Worm (Caenorhabditis elegans) whole organism, L1 larva: ENCODE measurements around the gene F54D5.2.

Source experiments
- C04F5.9 ChIP-seq: sonication (generic microtip); optimal IDR thresholded peaks from 2 replicates; lab custom pipeline; 2016; ENCODE audit warnings: missing genetic modification characterization, missing compliant biosample characterization
- F16B12.6 ChIP-seq: fragments of 150-350 bp; optimal IDR thresholded peaks from 2 replicates; lab custom pipeline; 2014; ENCODE audit warnings: missing biosample characterization, missing genetic modification characterization
- aha-1 ChIP-seq: fragments of 150-350 bp; optimal IDR thresholded peaks from 2 replicates; lab custom pipeline; 2014; ENCODE audit warnings: missing biosample characterization, missing genetic modification characterization
- aly-2 ChIP-seq: fragments of 150-350 bp; optimal IDR thresholded peaks from 2 replicates; lab custom pipeline; 2014; ENCODE audit warnings: missing biosample characterization, missing genetic modification characterization
- ama-1 ChIP-seq: fragments of 150-350 bp; optimal IDR thresholded peaks from 2 replicates; lab custom pipeline; 2014
- ceh-63 ChIP-seq: fragments of 200-800 bp; sonication (Bioruptor generic); optimal IDR thresholded peaks from 2 replicates; lab custom pipeline; 2018; ENCODE audit warnings: mild to moderate bottlenecking, missing genetic modification characterization, missing compliant biosample characterization
- ceh-8 ChIP-seq: fragments of 200-800 bp; sonication (Bioruptor generic); optimal IDR thresholded peaks from 2 replicates; lab custom pipeline; 2018; ENCODE audit warnings: mild to moderate bottlenecking, missing genetic modification characterization, moderate library complexity, missing compliant biosample characterization
- ceh-82 ChIP-seq, 3 experiments: fragments of 150-350 bp in 1 of 3; sonication (generic microtip) in 2 of 3; optimal IDR thresholded peaks; 2 replicates each; lab custom pipeline; 2014 to 2017; ENCODE audit warnings: missing biosample characterization in 3 of 3, missing genetic modification characterization in 3 of 3
- ceh-88 ChIP-seq: fragments of 200-800 bp; sonication (Bioruptor generic); IDR thresholded peaks from 2 replicates; pipeline ENCODE4 v1.3.6; 2022; ENCODE audit warnings: missing genetic modification characterization, missing compliant biosample characterization
- ceh-90 ChIP-seq: sonication (generic microtip); optimal IDR thresholded peaks from 2 replicates; lab custom pipeline; 2016; ENCODE audit warnings: missing genetic modification characterization, missing compliant biosample characterization
- ces-1 ChIP-seq: fragments of 150-350 bp; optimal IDR thresholded peaks from 2 replicates; lab custom pipeline; 2014; ENCODE audit warnings: missing biosample characterization, missing genetic modification reagents, missing genetic modification characterization
- egl-13 ChIP-seq: sonication (generic microtip); optimal IDR thresholded peaks from 2 replicates; lab custom pipeline; 2016; ENCODE audit warnings: missing genotype, missing genetic modification reagents, missing genetic modification characterization, missing compliant biosample characterization
- fkh-10 ChIP-seq: sonication (generic microtip); optimal IDR thresholded peaks from 2 replicates; lab custom pipeline; 2017; ENCODE audit warnings: missing biosample characterization, missing genetic modification reagents, missing genetic modification characterization
- fkh-4 ChIP-seq: sonication (generic microtip); optimal IDR thresholded peaks from 2 replicates; lab custom pipeline; 2016; ENCODE audit warnings: missing compliant biosample characterization, missing genetic modification characterization, borderline replicate concordance
- fkh-8 ChIP-seq: sonication (generic microtip); optimal IDR thresholded peaks from 2 replicates; lab custom pipeline; 2016; ENCODE audit warnings: mild to moderate bottlenecking, missing genetic modification characterization, missing compliant biosample characterization
- fos-1 ChIP-seq: fragments of 150-350 bp; optimal IDR thresholded peaks from 2 replicates; lab custom pipeline; 2014; ENCODE audit warnings: missing biosample characterization, missing genetic modification characterization
- grh-1 ChIP-seq: fragments of 200-800 bp; sonication (Bioruptor generic); IDR thresholded peaks from 2 replicates; pipeline ENCODE4 v1.3.6; 2022; ENCODE audit warnings: missing genetic modification reagents, missing genetic modification characterization, missing compliant biosample characterization
- hlh-17 ChIP-seq: fragments of 200-800 bp; sonication (Bioruptor generic); optimal IDR thresholded peaks from 2 replicates; lab custom pipeline; 2018; ENCODE audit warnings: missing genetic modification characterization, mild to moderate bottlenecking, missing compliant biosample characterization, moderate library complexity, borderline replicate concordance
- hpl-2 ChIP-seq: fragments of 150-350 bp; optimal IDR thresholded peaks from 2 replicates; lab custom pipeline; 2014; ENCODE audit warnings: missing biosample characterization, missing genetic modification reagents, missing genetic modification characterization
- irx-1 ChIP-seq: sonication (generic microtip); optimal IDR thresholded peaks from 2 replicates; lab custom pipeline; 2016; ENCODE audit warnings: missing genetic modification characterization, missing compliant biosample characterization
- jun-1 ChIP-seq: fragments of 150-350 bp; optimal IDR thresholded peaks from 2 replicates; lab custom pipeline; 2014; ENCODE audit warnings: missing biosample characterization, missing genetic modification reagents, missing genetic modification characterization
- lin-14 ChIP-seq: fragments of 200-800 bp; sonication (Bioruptor generic); optimal IDR thresholded peaks from 2 replicates; lab custom pipeline; 2018; ENCODE audit warnings: mild to moderate bottlenecking, missing genetic modification characterization, moderate library complexity, missing compliant biosample characterization
- lir-3 ChIP-seq: sonication (generic microtip); optimal IDR thresholded peaks from 2 replicates; lab custom pipeline; 2016; ENCODE audit warnings: mild to moderate bottlenecking, missing genetic modification characterization, moderate library complexity, missing compliant biosample characterization; ENCODE audit not compliant: poor library complexity
- lsy-2 ChIP-seq, 2 experiments: fragments of 150-350 bp; optimal IDR thresholded peaks; 2 replicates each; lab custom pipeline; 2014; ENCODE audit warnings: missing biosample characterization in 2 of 2, missing genetic modification characterization in 2 of 2
- mdl-1 ChIP-seq, 2 experiments: fragments of 150-350 bp; optimal IDR thresholded peaks; 2 replicates each; lab custom pipeline; 2014 to 2017; ENCODE audit warnings: missing biosample characterization in 2 of 2, missing genetic modification characterization in 2 of 2, inconsistent platforms in 1 of 2
- mef-2 ChIP-seq: fragments of 150-350 bp; optimal IDR thresholded peaks from 2 replicates; lab custom pipeline; 2014; ENCODE audit warnings: missing biosample characterization, missing genetic modification characterization
- mep-1 ChIP-seq: fragments of 150-350 bp; optimal IDR thresholded peaks from 2 replicates; lab custom pipeline; 2014; ENCODE audit warnings: missing biosample characterization, missing genetic modification characterization
- nhr-12 ChIP-seq: sonication (generic microtip); optimal IDR thresholded peaks from 2 replicates; lab custom pipeline; 2017; ENCODE audit warnings: missing biosample characterization, missing genetic modification characterization
- nhr-19 ChIP-seq: fragments of 200-800 bp; sonication (Bioruptor generic); conservative IDR thresholded peaks from 2 replicates; pipeline ENCODE4 v1.3.6; 2022; ENCODE audit warnings: missing genetic modification characterization, missing compliant biosample characterization
- nhr-20 ChIP-seq: sonication (generic microtip); optimal IDR thresholded peaks from 2 replicates; lab custom pipeline; 2016; ENCODE audit warnings: mild to moderate bottlenecking, missing genetic modification characterization, missing compliant biosample characterization
- nhr-237 ChIP-seq: fragments of 150-350 bp; optimal IDR thresholded peaks from 2 replicates; lab custom pipeline; 2014; ENCODE audit warnings: missing biosample characterization, missing genetic modification characterization
- nhr-47 ChIP-seq: sonication (generic microtip); optimal IDR thresholded peaks from 2 replicates; lab custom pipeline; 2016; ENCODE audit warnings: mild to moderate bottlenecking, missing genetic modification characterization, moderate library complexity, missing compliant biosample characterization
- nhr-71 ChIP-seq: sonication (generic microtip); optimal IDR thresholded peaks from 2 replicates; lab custom pipeline; 2016; ENCODE audit warnings: mild to moderate bottlenecking, missing genetic modification characterization, moderate library complexity, missing compliant biosample characterization
- nhr-76 ChIP-seq: sonication (generic microtip); optimal IDR thresholded peaks from 2 replicates; lab custom pipeline; 2017; ENCODE audit warnings: missing biosample characterization, missing genetic modification characterization
- nhr-84 ChIP-seq: sonication (generic microtip); optimal IDR thresholded peaks from 2 replicates; lab custom pipeline; 2017; ENCODE audit warnings: missing biosample characterization, missing genetic modification characterization
- nhr-90 ChIP-seq: sonication (generic microtip); optimal IDR thresholded peaks from 2 replicates; lab custom pipeline; 2016; ENCODE audit warnings: mild to moderate bottlenecking, missing genetic modification characterization, missing compliant biosample characterization; ENCODE audit not compliant: poor library complexity
- pag-3 ChIP-seq: sonication (generic microtip); optimal IDR thresholded peaks from 2 replicates; lab custom pipeline; 2017; ENCODE audit warnings: missing genetic modification characterization, mild to moderate bottlenecking, missing compliant biosample characterization, antibody characterized with exemption, borderline replicate concordance; ENCODE audit not compliant: insufficient read depth
- snpc-4 ChIP-seq: fragments of 150-350 bp; optimal IDR thresholded peaks from 2 replicates; lab custom pipeline; 2014; ENCODE audit warnings: missing biosample characterization, missing genetic modification characterization
- sox-4 ChIP-seq: sonication (generic microtip); optimal IDR thresholded peaks from 2 replicates; lab custom pipeline; 2016; ENCODE audit warnings: missing genetic modification characterization, missing compliant biosample characterization
- tbx-2 ChIP-seq: sonication (generic microtip); optimal IDR thresholded peaks from 2 replicates; lab custom pipeline; 2016; ENCODE audit warnings: missing genetic modification characterization, missing compliant biosample characterization
- unc-130 ChIP-seq: fragments of 150-350 bp; optimal IDR thresholded peaks from 2 replicates; lab custom pipeline; 2017; ENCODE audit warnings: missing biosample characterization, missing genetic modification characterization, inconsistent platforms
- unc-62 ChIP-seq: fragments of 150-350 bp; optimal IDR thresholded peaks from 2 replicates; lab custom pipeline; 2014; ENCODE audit warnings: missing biosample characterization, missing genetic modification reagents, missing genetic modification characterization
- unc-86 ChIP-seq: sonication (generic microtip); optimal IDR thresholded peaks from 2 replicates; lab custom pipeline; 2016; ENCODE audit warnings: missing genetic modification characterization, missing compliant biosample characterization
- unc-98 ChIP-seq: fragments of 200-800 bp; sonication (Bioruptor generic); IDR thresholded peaks from 2 replicates; pipeline ENCODE4 v1.3.6; 2022; ENCODE audit warnings: missing genetic modification characterization, missing compliant biosample characterization
- vab-15 ChIP-seq: sonication (generic microtip); optimal IDR thresholded peaks from 2 replicates; lab custom pipeline; 2017; ENCODE audit warnings: missing genotype, mild to moderate bottlenecking, missing genetic modification characterization, missing compliant biosample characterization
- xbp-1 ChIP-seq: sonication (generic microtip); optimal IDR thresholded peaks from 2 replicates; lab custom pipeline; 2016; ENCODE audit warnings: missing genetic modification characterization, missing compliant biosample characterization
- zag-1 ChIP-seq: fragments of 150-350 bp; optimal IDR thresholded peaks from 2 replicates; lab custom pipeline; 2014; ENCODE audit warnings: missing biosample characterization, missing genetic modification characterization
- ztf-11 ChIP-seq, 2 experiments: sonication (generic microtip); optimal IDR thresholded peaks; 2 replicates each; lab custom pipeline; 2016 to 2017; ENCODE audit warnings: missing genetic modification characterization in 2 of 2, missing biosample characterization in 1 of 2, missing compliant biosample characterization in 1 of 2

F54D5.2 gene

DNA sequence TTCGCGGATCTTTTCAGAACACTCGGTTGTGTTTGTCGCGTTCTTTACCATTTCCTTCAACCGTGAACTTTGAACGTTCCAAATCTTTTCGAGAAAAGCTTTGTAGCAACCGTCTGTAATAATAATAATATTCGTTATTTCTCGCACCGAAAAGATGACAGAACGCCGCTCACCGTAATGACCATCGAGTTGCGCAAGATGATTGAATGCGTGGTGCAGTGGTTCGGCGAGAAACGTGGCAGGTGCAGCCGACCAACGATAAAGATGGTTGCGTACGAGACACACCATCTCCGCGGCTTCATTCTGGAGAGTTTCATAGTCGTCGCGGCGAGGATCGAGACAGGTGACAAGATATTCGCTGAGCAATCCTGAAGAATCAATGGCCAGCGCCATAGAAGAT, 30.0 kb upstream of the F54D5.2 start:
- TF ChIP-seq xbp-1 (tag; lab: Kevin White, UChicago) (no peak), lin-14 (GFP tag; lab: Kevin White, UChicago) (no peak), nhr-84 (tag; lab: Kevin White, UChicago) (no peak), lsy-2 (tag; optimal IDR thresholded peaks at IDR 0.05; lab: Kevin White, UChicago) (no peak), ama-1 (lab: Kevin White, UChicago) (no peak), lir-3 (no peak), nhr-71 (tag; lab: Kevin White, UChicago) (no peak), zag-1 (tag; lab: Kevin White, UChicago) (no peak), mep-1 (tag; lab: Kevin White, UChicago) (no peak), unc-130 (tag; lab: Kevin White, UChicago) (no peak), fkh-8 (tag; lab: Kevin White, UChicago) (no peak), nhr-90 (tag; lab: Kevin White, UChicago) (no peak), snpc-4 (no peak), aha-1 (tag; lab: Kevin White, UChicago) (no peak), fos-1 (tag; lab: Kevin White, UChicago) (no peak), vab-15 (tag; lab: Kevin White, UChicago) (no peak), grh-1 (no peak), nhr-12 (tag; lab: Kevin White, UChicago) (no peak)

DNA sequence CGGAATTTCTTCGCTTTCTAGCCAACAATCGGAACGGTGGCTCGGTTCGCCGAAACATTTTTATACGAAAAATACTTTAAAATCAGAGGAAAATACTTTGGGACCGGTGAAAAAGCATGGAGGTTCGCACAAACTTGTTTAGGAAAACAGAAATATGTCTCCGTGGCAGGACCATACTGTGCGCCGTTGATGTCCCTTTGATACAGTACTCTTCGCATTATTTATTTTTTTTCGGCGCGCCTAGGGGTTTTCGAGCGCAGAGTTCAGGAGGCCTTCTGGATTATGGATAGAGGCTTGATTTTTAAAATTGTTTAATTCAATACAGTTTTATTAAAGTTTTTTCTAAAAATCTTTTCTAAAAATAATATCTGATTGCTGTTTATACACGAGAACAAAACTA, 28.3 kb upstream of the F54D5.2 start, which contains the start of gene F54D5.9:
Gene F54D5.9 (minus strand): TSS at position 115 of the 400 bp plus-strand sequence.
- no peak for TF ChIP-seq ztf-11 (tag; optimal IDR thresholded peaks at IDR 0.05; lab: Kevin White, UChicago)
- TF ChIP-seq egl-13 (tag; lab: Kevin White, UChicago), result no peak
- TF ChIP-seq ceh-88 (GFP tag; lab: Robert Waterston, UW), result no peak
- no peak for TF ChIP-seq ces-1
- TF ChIP-seq nhr-76 (tag; lab: Kevin White, UChicago), result no peak
- no peak for TF ChIP-seq F16B12.6
- TF ChIP-seq aha-1 (tag; lab: Kevin White, UChicago), result no peak
- no peak for TF ChIP-seq unc-98 (GFP tag; lab: Robert Waterston, UW)
- TF ChIP-seq nhr-19 (GFP tag; lab: Robert Waterston, UW), result no peak
- TF ChIP-seq C04F5.9 (tag; lab: Kevin White, UChicago), result no peak
- TF ChIP-seq, all 84 proteins: peak for 0

DNA sequence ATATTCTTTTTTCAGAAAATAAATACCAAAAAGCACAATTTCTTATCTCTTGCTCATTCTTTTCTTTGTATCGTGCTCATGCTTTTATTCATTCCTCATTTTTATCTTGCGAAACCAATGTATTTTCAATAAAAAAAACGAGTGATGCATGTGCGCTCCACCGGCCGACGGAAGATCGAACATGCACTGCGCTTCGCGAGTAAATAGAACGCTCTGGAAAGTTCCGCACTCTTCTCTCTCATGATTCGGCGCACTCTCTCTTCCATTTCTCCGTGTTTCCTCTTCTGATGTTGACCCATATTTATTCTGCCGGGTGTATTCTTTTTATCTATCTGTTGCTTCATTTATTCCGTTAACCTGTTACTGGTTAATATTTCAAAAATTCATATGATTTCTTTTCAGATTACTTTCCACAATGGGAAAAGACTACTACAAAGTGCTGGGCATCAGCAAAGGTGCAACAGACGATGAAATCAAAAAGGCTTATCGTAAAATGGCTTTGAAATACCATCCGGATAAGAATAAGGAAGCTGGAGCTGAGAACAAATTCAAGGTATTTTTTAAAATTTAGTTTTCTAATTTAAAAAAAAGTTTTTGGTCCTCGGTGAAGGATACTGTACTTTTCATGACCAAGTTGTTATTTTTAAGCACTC, 27.6 kb upstream of the F54D5.2 start, which contains the start of gene dnj-13:
Gene dnj-13 (plus strand): TSS at position 403 of the 653 bp plus-strand sequence.
- TF ChIP-seq fkh-8 (tag; lab: Kevin White, UChicago), result peak; percentile 99
- TF ChIP-seq mdl-1 (tag; optimal IDR thresholded peaks at IDR 0.05; lab: Kevin White, UChicago), result peak in 1 of 2 experiments; percentile 92
- TF ChIP-seq mef-2 (tag; lab: Kevin White, UChicago), result peak; percentile 40
- peak; percentile 92 for TF ChIP-seq ceh-88 (GFP tag; lab: Robert Waterston, UW)
- TF ChIP-seq hlh-17 (GFP tag; lab: Kevin White, UChicago), result no peak
- TF ChIP-seq sox-4 (tag; lab: Kevin White, UChicago), result peak; percentile 83
- peak; percentile 93 for TF ChIP-seq irx-1 (tag; lab: Kevin White, UChicago)
- TF ChIP-seq jun-1 (tag; lab: Kevin White, UChicago), result peak; percentile 94
- TF ChIP-seq unc-86 (tag; lab: Kevin White, UChicago), result peak; percentile 95
- no peak for TF ChIP-seq unc-62
- TF ChIP-seq unc-98 (GFP tag; lab: Robert Waterston, UW), result peak; percentile 50; the same call in 1 of the 2 replicates
- peak; percentile 77 for TF ChIP-seq fkh-10
- peak; percentile 86 for TF ChIP-seq C04F5.9 (tag; lab: Kevin White, UChicago)
- peak; percentile 80 for TF ChIP-seq aha-1 (tag; lab: Kevin White, UChicago)
- peak; percentile 91 for TF ChIP-seq ceh-8
- TF ChIP-seq F16B12.6, result peak; percentile 27
- peak; percentile 74 for TF ChIP-seq aly-2
- peak; percentile 98 for TF ChIP-seq nhr-47 (tag; lab: Kevin White, UChicago)
- TF ChIP-seq pag-3 (tag; lab: Kevin White, UChicago), result no peak
- peak; percentile 98 for TF ChIP-seq mep-1 (tag; lab: Kevin White, UChicago)
- peak; percentile 98 for TF ChIP-seq nhr-71 (tag; lab: Kevin White, UChicago)
- TF ChIP-seq ceh-90 (tag; lab: Kevin White, UChicago), result peak; percentile 30
- TF ChIP-seq ceh-63 (GFP tag; lab: Kevin White, UChicago), result no peak
- TF ChIP-seq nhr-237 (tag; lab: Kevin White, UChicago), result peak; percentile 92
- peak; percentile 99 for TF ChIP-seq nhr-20
- TF ChIP-seq hpl-2 (GFP tag; lab: Kevin White, UChicago), result peak; percentile 22
- TF ChIP-seq tbx-2 (tag; lab: Kevin White, UChicago), result peak; percentile 95
- peak; percentile 92 to 97 (median 94) for TF ChIP-seq ceh-82 (tag; optimal IDR thresholded peaks at IDR 0.05; lab: Kevin White, UChicago)
- TF ChIP-seq fkh-4 (tag; lab: Kevin White, UChicago), result peak; percentile 55
